Worm (Caenorhabditis elegans) whole organism, early embryonic: ENCODE data around the gene fbxa-144.

ENCODE experiments used
- B0310.2 ChIP-seq: sonication (generic microtip); optimal IDR thresholded peaks from 2 replicates; lab custom pipeline; 2016; ENCODE audit warnings: mild to moderate bottlenecking, missing genetic modification characterization, missing compliant biosample characterization
- F13C5.2 ChIP-seq: sonication (generic microtip); optimal IDR thresholded peaks from 2 replicates; lab custom pipeline; 2017; ENCODE audit warnings: mild to moderate bottlenecking, missing genetic modification characterization, inconsistent platforms, missing compliant biosample characterization
- aly-1 ChIP-seq: sonication (generic microtip); optimal IDR thresholded peaks from 2 replicates; lab custom pipeline; 2016; ENCODE audit warnings: missing genetic modification characterization, missing compliant biosample characterization
- ama-1 ChIP-seq: fragments of 150-350 bp; optimal IDR thresholded peaks from 2 replicates; lab custom pipeline; 2014
- ets-7 ChIP-seq: sonication (generic microtip); optimal IDR thresholded peaks from 2 replicates; lab custom pipeline; 2016; ENCODE audit warnings: missing genotype, missing genetic modification characterization, missing compliant biosample characterization
- flt-1 ChIP-seq: fragments of 200-800 bp; sonication (Bioruptor generic); IDR thresholded peaks from 2 replicates; pipeline ENCODE4 v1.3.6; 2022; ENCODE audit warnings: missing genetic modification characterization, missing compliant biosample characterization
- hmbx-1 ChIP-seq: sonication (generic microtip); optimal IDR thresholded peaks from 2 replicates; lab custom pipeline; 2016; ENCODE audit warnings: mild to moderate bottlenecking, missing genetic modification characterization, missing compliant biosample characterization
- hmg-4 ChIP-seq: fragments of 200-800 bp; sonication (Bioruptor generic); optimal IDR thresholded peaks from 2 replicates; lab custom pipeline; 2018; ENCODE audit warnings: mild to moderate bottlenecking, missing genetic modification characterization, missing compliant biosample characterization
- pes-1 ChIP-seq: fragments of 200-800 bp; sonication (Bioruptor generic); IDR thresholded peaks from 2 replicates; pipeline ENCODE4 v1.3.6; 2022; ENCODE audit warnings: missing genetic modification reagents, missing genetic modification characterization, missing compliant biosample characterization
- scrt-1 ChIP-seq: fragments of 200-800 bp; sonication (Bioruptor generic); IDR thresholded peaks from 2 replicates; pipeline ENCODE4 v1.3.6; 2022; ENCODE audit warnings: missing genetic modification characterization, missing compliant biosample characterization
- sea-1 ChIP-seq: fragments of 200-800 bp; sonication (Bioruptor generic); conservative IDR thresholded peaks from 2 replicates; pipeline ENCODE4 v1.3.6; 2022; ENCODE audit warnings: missing genetic modification characterization, missing compliant biosample characterization
- tbx-11 ChIP-seq: fragments of 200-800 bp; sonication (Bioruptor generic); IDR thresholded peaks from 2 replicates; pipeline ENCODE4 v1.3.6; 2022; ENCODE audit warnings: missing genetic modification characterization, missing compliant biosample characterization
- tbx-37 ChIP-seq: fragments of 200-800 bp; sonication (Bioruptor generic); conservative IDR thresholded peaks from 2 replicates; pipeline ENCODE4 v1.3.6; 2022; ENCODE audit warnings: missing genetic modification reagents, missing genetic modification characterization, missing compliant biosample characterization

DNA sequence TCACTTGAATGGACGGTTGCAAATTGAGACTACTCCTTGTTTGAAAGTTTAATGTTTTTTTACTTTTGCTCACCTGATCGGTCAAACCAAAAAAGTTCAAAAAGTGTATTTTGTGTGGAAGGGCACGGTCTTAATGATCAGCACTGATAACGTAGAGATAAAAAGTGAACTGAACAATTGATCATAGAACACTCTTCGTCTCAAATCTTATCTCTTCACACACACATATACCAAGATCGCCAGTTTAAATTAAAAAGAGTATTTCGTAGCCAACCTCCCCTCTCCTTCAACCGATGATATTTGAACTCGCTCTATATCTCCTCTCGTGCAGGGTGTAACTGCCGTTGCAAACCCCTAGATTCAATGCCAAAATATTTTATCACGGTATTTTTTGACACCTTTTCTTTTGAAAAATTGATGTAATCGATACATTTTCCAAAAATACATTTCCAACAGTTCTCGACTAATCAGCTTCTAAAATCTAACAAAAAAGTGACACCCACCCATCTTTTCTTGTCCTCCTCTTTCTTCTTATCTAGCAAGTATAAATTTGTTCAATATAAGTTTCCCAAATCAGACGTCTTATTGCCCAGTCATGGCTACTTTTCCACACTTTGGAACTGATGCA lies 32.4 kb downstream of the fbxa-144 start, which contains the start of gene cth-1:
- TF ChIP-seq ama-1 (lab: Kevin White, UChicago) = no peak
- no peak for TF ChIP-seq hmg-4 (GFP tag; lab: Kevin White, UChicago)
- TF ChIP-seq sea-1 (GFP tag; lab: Robert Waterston, UW) = no peak
- no peak for TF ChIP-seq aly-1
- no peak for TF ChIP-seq flt-1 (GFP tag; lab: Robert Waterston, UW)
- no peak for TF ChIP-seq tbx-11 (GFP tag; lab: Robert Waterston, UW)
- TF ChIP-seq ets-7 (tag; lab: Kevin White, UChicago) = no peak
- TF ChIP-seq tbx-37 = no peak
- no peak for TF ChIP-seq scrt-1 (GFP tag; lab: Robert Waterston, UW)
- TF ChIP-seq B0310.2 (tag; lab: Kevin White, UChicago) = no peak
- TF ChIP-seq hmbx-1 = no peak
- TF ChIP-seq pes-1 (GFP tag; lab: Robert Waterston, UW) = no peak
- no peak for TF ChIP-seq F13C5.2 (tag; lab: Kevin White, UChicago)
